Worm (Caenorhabditis elegans): Measurements from ENCODE around the gene end-1.

DNA sequence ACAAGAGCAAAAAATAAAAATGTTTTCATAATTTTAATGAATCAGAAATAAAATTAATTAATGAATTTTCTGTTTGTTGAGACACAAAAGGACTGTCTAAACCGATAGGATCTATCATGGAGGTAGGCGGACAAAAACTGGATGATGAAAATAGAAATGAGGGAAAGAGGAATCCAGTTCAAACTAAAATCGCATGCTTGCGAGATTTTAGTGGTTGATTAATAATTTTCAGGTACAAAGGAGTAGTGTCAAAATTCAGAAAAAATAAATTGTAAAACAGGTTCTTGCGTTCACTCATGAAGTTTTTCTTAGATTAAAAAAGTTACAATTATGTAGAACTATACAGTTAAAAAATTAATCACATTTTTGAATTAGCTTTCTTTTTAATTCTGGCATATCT is 42.5 kb downstream of the end-1 start, which contains the start of gene T08G5.3:
- TF ChIP-seq ceh-16 (tag; optimal IDR thresholded peaks at IDR 0.05) (no peak), nhr-25 (tag; optimal IDR thresholded peaks at IDR 0.05) (no peak), sea-2 (GFP tag; optimal IDR thresholded peaks at IDR 0.05) (no peak), aly-2 (tag; optimal IDR thresholded peaks at IDR 0.05) (no peak)

All from whole organism, L3 larva.